Fruit fly (Drosophila melanogaster) whole organism, embryonic: ENCODE data around the gene CG11342.

Source experiments
- Ada2b ChIP-seq: fragments of 200-800 bp; sonication (Bioruptor generic); IDR thresholded peaks from 2 replicates; pipeline ENCODE4 v1.3.6; 2022; ENCODE audit warnings: missing biosample characterization, missing genetic modification characterization
- Bdp1 ChIP-seq: fragments of 200-800 bp; sonication (Bioruptor generic); optimal IDR thresholded peaks from 3 replicates; lab custom pipeline; 2016; ENCODE audit warnings: missing biosample characterization, missing genetic modification characterization
- CG10267 ChIP-seq: fragments of 200-800 bp; sonication (Bioruptor generic); optimal IDR thresholded peaks from 2 replicates; lab custom pipeline; 2018; ENCODE audit warnings: missing biosample characterization, mild to moderate bottlenecking, missing genetic modification characterization, moderate library complexity
- CG11560 ChIP-seq: fragments of 200-800 bp; sonication (Bioruptor generic); IDR thresholded peaks from 3 replicates; pipeline ENCODE4 v1.3.6; 2022; ENCODE audit warnings: missing biosample characterization, missing genetic modification characterization
- CG13624 ChIP-seq: fragments of 200-800 bp; sonication (Bioruptor generic); optimal IDR thresholded peaks from 2 replicates; lab custom pipeline; 2016; ENCODE audit warnings: missing biosample characterization, missing genetic modification characterization
- CG13894 ChIP-seq: fragments of 200-800 bp; sonication (Bioruptor generic); optimal IDR thresholded peaks from 3 replicates; lab custom pipeline; 2018; ENCODE audit warnings: missing biosample characterization, mild to moderate bottlenecking, missing genetic modification characterization, moderate library complexity
- CG1602 ChIP-seq: fragments of 200-800 bp; sonication (Bioruptor generic); optimal IDR thresholded peaks from 3 replicates; lab custom pipeline; 2016; ENCODE audit warnings: missing biosample characterization, missing genetic modification characterization
- CG1603 ChIP-seq: fragments of 200-800 bp; sonication (Bioruptor generic); optimal IDR thresholded peaks from 2 replicates; lab custom pipeline; 2019; ENCODE audit warnings: missing biosample characterization, mild to moderate bottlenecking, missing genetic modification characterization, moderate library complexity
- CG17612 ChIP-seq: fragments of 200-800 bp; sonication (Bioruptor generic); IDR thresholded peaks from 2 replicates; pipeline ENCODE4 v1.3.6; 2022; ENCODE audit warnings: missing biosample characterization, missing genetic modification characterization
- CG17912 ChIP-seq: fragments of 200-800 bp; sonication (Bioruptor generic); optimal IDR thresholded peaks from 2 replicates; lab custom pipeline; 2018; ENCODE audit warnings: missing biosample characterization, mild to moderate bottlenecking, missing genetic modification characterization
- CG1792 ChIP-seq: fragments of 200-800 bp; sonication (Bioruptor generic); optimal IDR thresholded peaks from 2 replicates; lab custom pipeline; 2016; ENCODE audit warnings: missing biosample characterization, missing genetic modification characterization
- CG18011 ChIP-seq: fragments of 200-800 bp; sonication (Bioruptor generic); optimal IDR thresholded peaks from 2 replicates; lab custom pipeline; 2017; ENCODE audit warnings: missing biosample characterization, missing genetic modification characterization, mild to moderate bottlenecking, moderate library complexity, missing genotype
- CG18619 ChIP-seq: fragments of 200-800 bp; sonication (Bioruptor generic); optimal IDR thresholded peaks from 3 replicates; lab custom pipeline; 2017; ENCODE audit warnings: missing biosample characterization, mild to moderate bottlenecking, missing genetic modification characterization
- CG18764 ChIP-seq: fragments of 200-800 bp; sonication (Bioruptor generic); optimal IDR thresholded peaks from 3 replicates; lab custom pipeline; 2016; ENCODE audit warnings: missing biosample characterization, missing genetic modification characterization
- CG34422 ChIP-seq: fragments of 200-800 bp; sonication (Bioruptor generic); IDR thresholded peaks from 3 replicates; pipeline ENCODE4 v1.3.6; 2022; ENCODE audit warnings: missing biosample characterization, missing genetic modification characterization
- CG4328 ChIP-seq: fragments of 200-800 bp; sonication (Bioruptor generic); optimal IDR thresholded peaks from 3 replicates; lab custom pipeline; 2017; ENCODE audit warnings: missing biosample characterization, missing genetic modification reagents, missing genetic modification characterization
- CG4730 ChIP-seq: fragments of 200-800 bp; sonication (Bioruptor generic); IDR thresholded peaks from 2 replicates; pipeline ENCODE4 v1.3.6; 2022; ENCODE audit warnings: missing biosample characterization, missing genetic modification characterization
- CG4820 ChIP-seq: fragments of 200-800 bp; sonication (Bioruptor generic); optimal IDR thresholded peaks from 3 replicates; lab custom pipeline; 2016; ENCODE audit warnings: missing biosample characterization, missing genetic modification characterization
- CG5245 ChIP-seq: fragments of 200-800 bp; sonication (Bioruptor generic); optimal IDR thresholded peaks from 3 replicates; lab custom pipeline; 2016; ENCODE audit warnings: missing biosample characterization, missing genetic modification characterization
- CG6854 ChIP-seq: fragments of 200-800 bp; sonication (Bioruptor generic); optimal IDR thresholded peaks from 3 replicates; lab custom pipeline; 2017; ENCODE audit warnings: missing biosample characterization, mild to moderate bottlenecking, missing genetic modification characterization
- CG7556 ChIP-seq: fragments of 200-800 bp; sonication (Bioruptor generic); optimal IDR thresholded peaks from 2 replicates; lab custom pipeline; 2017; ENCODE audit warnings: missing biosample characterization, mild to moderate bottlenecking, missing genetic modification characterization
- Deaf1 ChIP-seq: fragments of 200-800 bp; optimal IDR thresholded peaks from 3 replicates; lab custom pipeline; 2019; ENCODE audit warnings: missing biosample characterization, mild to moderate bottlenecking, missing genetic modification characterization, moderate library complexity
- Dll ChIP-seq: fragments of 200-800 bp; sonication (Bioruptor generic); IDR thresholded peaks from 4 replicates; pipeline ENCODE4 v1.3.6; 2022; ENCODE audit warnings: missing biosample characterization, missing genetic modification characterization; ENCODE audit not compliant: partially characterized antibody
- E2f2 ChIP-seq: fragments of 200-800 bp; sonication (Bioruptor generic); IDR thresholded peaks from 2 replicates; pipeline ENCODE4 v1.3.6; 2022; ENCODE audit warnings: missing biosample characterization, missing genetic modification characterization
- Gug ChIP-seq: fragments of 200-800 bp; sonication (Bioruptor generic); IDR thresholded peaks from 4 replicates; pipeline ENCODE4 v1.3.6; 2022; ENCODE audit warnings: missing biosample characterization, missing genetic modification characterization
- HHEX ChIP-seq: fragments of 200-800 bp; sonication (Bioruptor generic); optimal IDR thresholded peaks from 3 replicates; lab custom pipeline; 2017; ENCODE audit warnings: missing biosample characterization, mild to moderate bottlenecking, missing genetic modification characterization, missing genetic modification reagents
- HLH3B ChIP-seq: fragments of 200-800 bp; sonication (Bioruptor generic); IDR thresholded peaks from 2 replicates; pipeline ENCODE4 v1.3.6; 2022; ENCODE audit warnings: missing biosample characterization, missing genetic modification characterization
- Lpt ChIP-seq: fragments of >200 bp; optimal IDR thresholded peaks from 2 replicates; lab custom pipeline; 2018; ENCODE audit warnings: missing biosample characterization, missing genetic modification characterization
- NK7.1 ChIP-seq: fragments of 200-800 bp; sonication (Bioruptor generic); optimal IDR thresholded peaks from 3 replicates; lab custom pipeline; 2016; ENCODE audit warnings: missing biosample characterization, missing genetic modification characterization
- Optix ChIP-seq: fragments of 200-800 bp; sonication (Bioruptor generic); IDR thresholded peaks from 3 replicates; pipeline ENCODE4 v1.3.6; 2022; ENCODE audit warnings: missing biosample characterization, missing genetic modification characterization
- Usf ChIP-seq: fragments of 200-800 bp; sonication (Bioruptor generic); optimal IDR thresholded peaks from 2 replicates; lab custom pipeline; 2017; ENCODE audit warnings: missing genotype, missing biosample characterization, missing genetic modification characterization
- Vsx1 ChIP-seq: fragments of 200-800 bp; sonication (Bioruptor generic); optimal IDR thresholded peaks from 2 replicates; lab custom pipeline; 2017; ENCODE audit warnings: missing biosample characterization, mild to moderate bottlenecking, missing genetic modification characterization, missing genetic modification reagents
- Xbp1 ChIP-seq: fragments of 200-800 bp; sonication (Bioruptor generic); optimal IDR thresholded peaks from 3 replicates; lab custom pipeline; 2016; ENCODE audit warnings: missing biosample characterization, mild to moderate bottlenecking, missing genetic modification characterization
- al ChIP-seq: fragments of 200-800 bp; sonication (Bioruptor generic); IDR thresholded peaks from 2 replicates; pipeline ENCODE4 v1.3.6; 2022; ENCODE audit warnings: missing biosample characterization, missing genetic modification characterization
- bbx ChIP-seq: fragments of 200-800 bp; sonication (Bioruptor generic); IDR thresholded peaks from 2 replicates; pipeline ENCODE4 v1.3.6; 2022; ENCODE audit warnings: missing biosample characterization, missing genetic modification characterization; ENCODE audit not compliant: partially characterized antibody
- chif ChIP-seq, 2 experiments: fragments of 200-800 bp; sonication (Bioruptor generic); optimal IDR thresholded peaks; 3 replicates each; lab custom pipeline; 2016; ENCODE audit warnings: missing biosample characterization in 2 of 2, missing genetic modification characterization in 2 of 2
- dmrt11E ChIP-seq: fragments of 200-800 bp; sonication (Bioruptor generic); optimal IDR thresholded peaks from 3 replicates; lab custom pipeline; 2018; ENCODE audit warnings: missing biosample characterization, mild to moderate bottlenecking, missing genetic modification characterization, moderate library complexity
- exex ChIP-seq: fragments of 200-800 bp; sonication (Bioruptor generic); optimal IDR thresholded peaks from 4 replicates; lab custom pipeline; 2018; ENCODE audit warnings: missing biosample characterization, mild to moderate bottlenecking, missing genetic modification characterization, moderate library complexity
- gro ChIP-seq: fragments of 200-800 bp; sonication (Bioruptor generic); optimal IDR thresholded peaks from 2 replicates; lab custom pipeline; 2016; ENCODE audit warnings: missing biosample characterization, missing genetic modification characterization
- h ChIP-seq: fragments of >200 bp; optimal IDR thresholded peaks from 2 replicates; lab custom pipeline; 2017
- ind ChIP-seq: fragments of 200-800 bp; sonication (Bioruptor generic); optimal IDR thresholded peaks from 3 replicates; lab custom pipeline; 2016; ENCODE audit warnings: missing biosample characterization, missing genetic modification characterization
- kay ChIP-seq: fragments of 200-800 bp; sonication (Bioruptor generic); optimal IDR thresholded peaks from 2 replicates; lab custom pipeline; 2016; ENCODE audit warnings: missing biosample characterization, missing genetic modification characterization
- lmd ChIP-seq: fragments of 200-800 bp; sonication (Bioruptor generic); IDR thresholded peaks from 2 replicates; pipeline ENCODE4 v1.3.6; 2022; ENCODE audit warnings: missing biosample characterization, missing genetic modification characterization
- pb ChIP-seq: fragments of 200-800 bp; sonication (Bioruptor generic); optimal IDR thresholded peaks from 3 replicates; lab custom pipeline; 2016; ENCODE audit warnings: missing biosample characterization, missing genetic modification characterization
- pita ChIP-seq: fragments of 200-800 bp; sonication (Bioruptor generic); optimal IDR thresholded peaks from 2 replicates; lab custom pipeline; 2017; ENCODE audit warnings: missing biosample characterization, mild to moderate bottlenecking, missing genetic modification characterization
- rib ChIP-seq: fragments of 200-800 bp; sonication (Bioruptor generic); IDR thresholded peaks from 2 replicates; pipeline ENCODE4 v1.3.6; 2022; ENCODE audit warnings: missing biosample characterization, missing genetic modification characterization
- row ChIP-seq: fragments of 200-800 bp; sonication (Bioruptor generic); IDR thresholded peaks from 3 replicates; pipeline ENCODE4 v1.3.6; 2022; ENCODE audit warnings: missing biosample characterization, missing genetic modification characterization
- sima ChIP-seq: fragments of 200-800 bp; sonication (Bioruptor generic); optimal IDR thresholded peaks from 2 replicates; lab custom pipeline; 2016; ENCODE audit warnings: missing biosample characterization, missing genetic modification characterization
- slou ChIP-seq: fragments of 200-800 bp; sonication (Bioruptor generic); optimal IDR thresholded peaks from 3 replicates; lab custom pipeline; 2016; ENCODE audit warnings: missing biosample characterization, missing genetic modification characterization
- stc ChIP-seq: fragments of 200-800 bp; sonication (Bioruptor generic); IDR thresholded peaks from 2 replicates; pipeline ENCODE4 v1.3.6; 2022; ENCODE audit warnings: missing biosample characterization, missing genetic modification characterization
- tin ChIP-seq: fragments of 200-800 bp; sonication (Bioruptor generic); optimal IDR thresholded peaks from 3 replicates; lab custom pipeline; 2016; ENCODE audit warnings: missing biosample characterization, missing genetic modification characterization
- toy ChIP-seq: fragments of 200-800 bp; sonication (Bioruptor generic); IDR thresholded peaks from 2 replicates; pipeline ENCODE4 v1.3.6; 2022; ENCODE audit warnings: missing biosample characterization, missing genetic modification characterization
- wek ChIP-seq: fragments of 200-800 bp; sonication (Bioruptor generic); optimal IDR thresholded peaks from 3 replicates; lab custom pipeline; 2018; ENCODE audit warnings: missing biosample characterization, mild to moderate bottlenecking, missing genetic modification characterization, moderate library complexity

The CG11342 gene

dm6 chr3L:4339525-4339924 is 27.7 kb downstream of the CG11342 start (continued):
- no peak for TF ChIP-seq toy (GFP tag; lab: Robert Waterston, UW)
- TF ChIP-seq slou (GFP tag; lab: Kevin White, UChicago): no peak
- TF ChIP-seq CG4328: no peak
- no peak for TF ChIP-seq CG1603 (tag; lab: Kevin White, UChicago)
- peak; percentile 24; the same call in 1 of the 2 replicates for TF ChIP-seq Ada2b (GFP tag; lab: Robert Waterston, UW)
- TF ChIP-seq exex (tag; lab: Kevin White, UChicago): no peak
- TF ChIP-seq CG18764 (GFP tag; lab: Kevin White, UChicago): no peak
- TF ChIP-seq CG7556 (GFP tag; lab: Kevin White, UChicago): no peak
- no peak for TF ChIP-seq CG5245 (GFP tag; lab: Kevin White, UChicago)
- TF ChIP-seq CG18619 (GFP tag; lab: Kevin White, UChicago): no peak
- TF ChIP-seq CG4730 (GFP tag; lab: Robert Waterston, UW): no peak
- TF ChIP-seq rib (GFP tag; lab: Robert Waterston, UW): no peak
- no peak for TF ChIP-seq Bdp1 (GFP tag; lab: Kevin White, UChicago)
- TF ChIP-seq gro (GFP tag; lab: Kevin White, UChicago): no peak
- TF ChIP-seq CG17912 (GFP tag; lab: Kevin White, UChicago): no peak
- no peak for TF ChIP-seq al
- no peak for TF ChIP-seq HHEX
- TF ChIP-seq CG13624 (GFP tag; lab: Kevin White, UChicago): no peak
- no peak for TF ChIP-seq CG1792
- TF ChIP-seq Vsx1 (GFP tag; lab: Kevin White, UChicago): no peak
- no peak for TF ChIP-seq kay (GFP tag; lab: Kevin White, UChicago)
- no peak for TF ChIP-seq wek
- no peak for TF ChIP-seq stc (GFP tag; lab: Robert Waterston, UW)
- no peak for TF ChIP-seq CG11560 (tag; lab: Robert Waterston, UW)
- no peak for TF ChIP-seq bbx (GFP tag; lab: Robert Waterston, UW)
- TF ChIP-seq CG18011 (GFP tag; lab: Kevin White, UChicago): no peak
- no peak for TF ChIP-seq Xbp1
- no peak for TF ChIP-seq CG34422
- no peak for TF ChIP-seq CG13894 (tag; lab: Kevin White, UChicago)
- TF ChIP-seq h (lab: Kevin White, UChicago): no peak
- TF ChIP-seq sima (GFP tag; lab: Kevin White, UChicago): no peak
- TF ChIP-seq lmd (GFP tag; lab: Robert Waterston, UW): peak; percentile 25; the same call in 1 of the 2 replicates
- TF ChIP-seq ind (GFP tag; lab: Kevin White, UChicago): no peak
- TF ChIP-seq E2f2 (GFP tag; lab: Robert Waterston, UW): no peak
- no peak for TF ChIP-seq row (GFP tag; lab: Robert Waterston, UW)
- no peak for TF ChIP-seq dmrt11E
- no peak for TF ChIP-seq pb
- no peak for TF ChIP-seq chif (GFP tag; optimal IDR thresholded peaks at IDR 0.05; lab: Kevin White, UChicago)
- no peak for TF ChIP-seq Dll (GFP tag; lab: Robert Waterston, UW)
- no peak for TF ChIP-seq NK7.1 (GFP tag; lab: Kevin White, UChicago)
- TF ChIP-seq pita: no peak
- TF ChIP-seq tin (GFP tag; lab: Kevin White, UChicago): no peak
- no peak for TF ChIP-seq Deaf1
- TF ChIP-seq CG1602: no peak
- TF ChIP-seq CG4820 (GFP tag; lab: Kevin White, UChicago): no peak
- TF ChIP-seq Gug (GFP tag; lab: Robert Waterston, UW): no peak
- TF ChIP-seq CG17612: no peak
- TF ChIP-seq HLH3B: 0 out of 2 replicates have a peak, but pooled peaks have one; percentile 11
- no peak for TF ChIP-seq Lpt
- no peak for TF ChIP-seq Optix (GFP tag; lab: Robert Waterston, UW)
- TF ChIP-seq CG6854 (GFP tag; lab: Kevin White, UChicago): no peak
- no peak for TF ChIP-seq Usf
- TF ChIP-seq CG10267: no peak
